Fruit fly (Drosophila melanogaster) whole organism, embryonic: ENCODE results near the gene Gale.

Experiments used
- Aef1 ChIP-seq: fragments of 200-800 bp; sonication (Bioruptor generic); IDR thresholded peaks from 3 replicates; pipeline ENCODE4 v1.3.6; 2022; ENCODE audit warnings: missing biosample characterization, missing genetic modification characterization
- B-H1 ChIP-seq: fragments of 200-800 bp; sonication (Bioruptor generic); IDR thresholded peaks from 3 replicates; pipeline ENCODE4 v1.3.6; 2022; ENCODE audit warnings: missing biosample characterization, missing genetic modification characterization
- Blimp-1 ChIP-seq: fragments of 200-800 bp; sonication (Bioruptor generic); optimal IDR thresholded peaks from 3 replicates; lab custom pipeline; 2018; ENCODE audit warnings: missing biosample characterization, missing genetic modification characterization, mild to moderate bottlenecking, moderate library complexity, missing genetic modification reagents
- BtbVII ChIP-seq: fragments of 200-800 bp; sonication (Bioruptor generic); optimal IDR thresholded peaks from 3 replicates; lab custom pipeline; 2017; ENCODE audit warnings: missing biosample characterization, mild to moderate bottlenecking, missing genetic modification characterization
- CG10431 ChIP-seq: fragments of 200-800 bp; sonication (Bioruptor generic); optimal IDR thresholded peaks from 3 replicates; lab custom pipeline; 2018; ENCODE audit warnings: missing biosample characterization, mild to moderate bottlenecking, missing genetic modification characterization
- CG11456 ChIP-seq: fragments of 200-800 bp; sonication (Bioruptor generic); IDR thresholded peaks from 3 replicates; pipeline ENCODE4 v1.3.6; 2022; ENCODE audit warnings: missing biosample characterization, missing genetic modification characterization
- CG11504 ChIP-seq: fragments of 200-800 bp; sonication (Bioruptor generic); optimal IDR thresholded peaks from 3 replicates; lab custom pipeline; 2019; ENCODE audit warnings: missing biosample characterization, mild to moderate bottlenecking, missing genetic modification characterization, moderate library complexity
- CG17361 ChIP-seq: fragments of 200-800 bp; sonication (Bioruptor generic); IDR thresholded peaks from 3 replicates; pipeline ENCODE4 v1.3.6; 2022; ENCODE audit warnings: missing biosample characterization, missing genetic modification characterization
- CG17802 ChIP-seq: fragments of 200-800 bp; sonication (Bioruptor generic); optimal IDR thresholded peaks from 2 replicates; lab custom pipeline; 2018; ENCODE audit warnings: missing biosample characterization, mild to moderate bottlenecking, missing genetic modification characterization, moderate library complexity
- CG18262 ChIP-seq: fragments of 200-800 bp; optimal IDR thresholded peaks from 3 replicates; lab custom pipeline; 2019; ENCODE audit warnings: missing biosample characterization, mild to moderate bottlenecking, missing genetic modification characterization, moderate library complexity
- CG18619 ChIP-seq: fragments of 200-800 bp; sonication (Bioruptor generic); optimal IDR thresholded peaks from 3 replicates; lab custom pipeline; 2017; ENCODE audit warnings: missing biosample characterization, mild to moderate bottlenecking, missing genetic modification characterization
- CG2116 ChIP-seq: fragments of 200-800 bp; sonication (Bioruptor generic); optimal IDR thresholded peaks from 3 replicates; lab custom pipeline; 2018; ENCODE audit warnings: missing biosample characterization, mild to moderate bottlenecking, missing genetic modification characterization
- CG2202 ChIP-seq: fragments of 200-800 bp; sonication (Bioruptor generic); optimal IDR thresholded peaks from 2 replicates; lab custom pipeline; 2018; ENCODE audit warnings: missing biosample characterization, mild to moderate bottlenecking, missing genetic modification characterization
- CG31388 ChIP-seq: fragments of 200-800 bp; sonication (Bioruptor generic); optimal IDR thresholded peaks from 2 replicates; lab custom pipeline; 2016; ENCODE audit warnings: missing biosample characterization, missing genetic modification characterization
- CG3407 ChIP-seq: fragments of 200-800 bp; sonication (Bioruptor generic); optimal IDR thresholded peaks from 2 replicates; lab custom pipeline; 2018; ENCODE audit warnings: missing biosample characterization, mild to moderate bottlenecking, missing genetic modification characterization
- CG34376 ChIP-seq: fragments of 200-800 bp; sonication (Bioruptor generic); optimal IDR thresholded peaks from 2 replicates; lab custom pipeline; 2018; ENCODE audit warnings: missing biosample characterization, mild to moderate bottlenecking, missing genetic modification characterization
- CG34422 ChIP-seq: fragments of 200-800 bp; sonication (Bioruptor generic); IDR thresholded peaks from 3 replicates; pipeline ENCODE4 v1.3.6; 2022; ENCODE audit warnings: missing biosample characterization, missing genetic modification characterization
- CG3838 ChIP-seq: fragments of 200-800 bp; sonication (Bioruptor generic); optimal IDR thresholded peaks from 3 replicates; lab custom pipeline; 2016; ENCODE audit warnings: missing biosample characterization, missing genetic modification characterization
- CG6175 ChIP-seq: fragments of 200-800 bp; sonication (Bioruptor generic); IDR thresholded peaks from 3 replicates; pipeline ENCODE4 v1.3.6; 2022; ENCODE audit warnings: missing biosample characterization, missing genetic modification characterization
- CG7987 ChIP-seq: fragments of 200-800 bp; sonication (Bioruptor generic); optimal IDR thresholded peaks from 2 replicates; lab custom pipeline; 2018; ENCODE audit warnings: missing biosample characterization, mild to moderate bottlenecking, missing genetic modification characterization, moderate library complexity
- CG9797 ChIP-seq: fragments of 200-800 bp; sonication (Bioruptor generic); optimal IDR thresholded peaks from 3 replicates; lab custom pipeline; 2018; ENCODE audit warnings: missing biosample characterization, mild to moderate bottlenecking, missing genetic modification characterization
- CTCF ChIP-seq: fragments of 200-800 bp; sonication (Bioruptor generic); optimal IDR thresholded peaks from 2 replicates; lab custom pipeline; 2017; ENCODE audit warnings: missing biosample characterization, mild to moderate bottlenecking, missing genetic modification characterization, moderate library complexity
- D19A ChIP-seq: fragments of 200-800 bp; optimal IDR thresholded peaks from 3 replicates; lab custom pipeline; 2019; ENCODE audit warnings: missing biosample characterization, mild to moderate bottlenecking, missing genetic modification characterization, moderate library complexity
- Dip3 ChIP-seq: fragments of 200-800 bp; sonication (Bioruptor generic); optimal IDR thresholded peaks from 3 replicates; lab custom pipeline; 2016; ENCODE audit warnings: missing biosample characterization, missing genetic modification characterization
- HHEX ChIP-seq: fragments of 200-800 bp; sonication (Bioruptor generic); optimal IDR thresholded peaks from 3 replicates; lab custom pipeline; 2017; ENCODE audit warnings: missing biosample characterization, mild to moderate bottlenecking, missing genetic modification characterization, missing genetic modification reagents
- Hmr ChIP-seq: fragments of 200-800 bp; sonication (Bioruptor generic); optimal IDR thresholded peaks from 3 replicates; lab custom pipeline; 2017; ENCODE audit warnings: mild to moderate bottlenecking, missing biosample characterization, missing genetic modification reagents, missing genetic modification characterization
- Hr39 ChIP-seq: fragments of >200 bp; optimal IDR thresholded peaks from 2 replicates; lab custom pipeline; 2017
- Hsf ChIP-seq: fragments of 200-800 bp; sonication (Bioruptor generic); optimal IDR thresholded peaks from 3 replicates; lab custom pipeline; 2016; ENCODE audit warnings: missing biosample characterization, missing genetic modification characterization
- Lhr ChIP-seq: fragments of 200-800 bp; sonication (Bioruptor generic); optimal IDR thresholded peaks from 3 replicates; lab custom pipeline; 2017; ENCODE audit warnings: mild to moderate bottlenecking, missing biosample characterization, missing genetic modification reagents, missing genetic modification characterization
- Med ChIP-seq: fragments of 200-800 bp; sonication (Bioruptor generic); peaks from one replicate; lab custom pipeline; 2016; ENCODE audit warnings: missing biosample characterization, missing genetic modification characterization, mild to moderate bottlenecking, inconsistent platforms, moderate library complexity
- NC2α ChIP-seq: fragments of 200-800 bp; sonication (Bioruptor generic); optimal IDR thresholded peaks from 2 replicates; lab custom pipeline; 2016; ENCODE audit warnings: missing biosample characterization, missing genetic modification characterization
- Nf-YC ChIP-seq: fragments of 200-800 bp; optimal IDR thresholded peaks from 3 replicates; lab custom pipeline; 2019; ENCODE audit warnings: missing biosample characterization, mild to moderate bottlenecking, missing genetic modification characterization, moderate library complexity
- Side ChIP-seq: fragments of 200-800 bp; sonication (Bioruptor generic); optimal IDR thresholded peaks from 2 replicates; lab custom pipeline; 2016; ENCODE audit warnings: missing biosample characterization, missing genetic modification characterization
- Sox102F ChIP-seq: fragments of 200-800 bp; sonication (Bioruptor generic); optimal IDR thresholded peaks from 2 replicates; lab custom pipeline; 2018; ENCODE audit warnings: missing biosample characterization, mild to moderate bottlenecking, missing genetic modification characterization, moderate library complexity
- Usf ChIP-seq: fragments of 200-800 bp; sonication (Bioruptor generic); optimal IDR thresholded peaks from 2 replicates; lab custom pipeline; 2017; ENCODE audit warnings: missing genotype, missing biosample characterization, missing genetic modification characterization
- Xbp1 ChIP-seq: fragments of 200-800 bp; sonication (Bioruptor generic); optimal IDR thresholded peaks from 3 replicates; lab custom pipeline; 2016; ENCODE audit warnings: missing biosample characterization, mild to moderate bottlenecking, missing genetic modification characterization
- cg ChIP-seq: fragments of 200-800 bp; sonication (Bioruptor generic); optimal IDR thresholded peaks from 3 replicates; lab custom pipeline; 2019; ENCODE audit warnings: missing biosample characterization, mild to moderate bottlenecking, missing genetic modification characterization, moderate library complexity
- chn ChIP-seq: fragments of 200-800 bp; sonication (Bioruptor generic); optimal IDR thresholded peaks from 2 replicates; lab custom pipeline; 2016; ENCODE audit warnings: missing biosample characterization, missing genetic modification characterization
- ci ChIP-seq: fragments of 200-800 bp; sonication (Bioruptor generic); IDR thresholded peaks from 3 replicates; pipeline ENCODE4 v1.3.6; 2022; ENCODE audit warnings: missing biosample characterization, missing genetic modification characterization
- dysf ChIP-seq: fragments of 200-800 bp; sonication (Bioruptor generic); IDR thresholded peaks from 3 replicates; pipeline ENCODE4 v1.3.6; 2022; ENCODE audit warnings: missing biosample characterization, missing genetic modification characterization
- gem ChIP-seq: fragments of 200-800 bp; sonication (Bioruptor generic); optimal IDR thresholded peaks from 2 replicates; lab custom pipeline; 2019; ENCODE audit warnings: missing biosample characterization, mild to moderate bottlenecking, missing genetic modification characterization, moderate library complexity
- ind ChIP-seq: fragments of 200-800 bp; sonication (Bioruptor generic); optimal IDR thresholded peaks from 3 replicates; lab custom pipeline; 2016; ENCODE audit warnings: missing biosample characterization, missing genetic modification characterization
- jumu ChIP-seq: fragments of 200-800 bp; sonication (Bioruptor generic); optimal IDR thresholded peaks from 3 replicates; lab custom pipeline; 2016; ENCODE audit warnings: missing biosample characterization, missing genetic modification characterization
- nerfin-2 ChIP-seq: fragments of 200-800 bp; sonication (Bioruptor generic); IDR thresholded peaks from 2 replicates; pipeline ENCODE4 v1.3.6; 2022; ENCODE audit warnings: missing biosample characterization, missing genetic modification characterization; ENCODE audit not compliant: partially characterized antibody
- org-1 ChIP-seq: fragments of 200-800 bp; sonication (Bioruptor generic); optimal IDR thresholded peaks from 2 replicates; lab custom pipeline; 2017; ENCODE audit warnings: missing biosample characterization, missing genetic modification characterization
- pan ChIP-seq, 4 experiments: fragments of >200 bp in 3 of 4; fragments of 200-800 bp in 1 of 4; sonication (Bioruptor generic) in 1 of 4; optimal IDR thresholded peaks in 3 of 4; IDR thresholded peaks in 1 of 4; 2 replicates each; pipeline versions ENCODE4 v1.3.6 to Lab custom; 2017 to 2022; ENCODE audit warnings: missing biosample characterization in 2 of 4, missing genetic modification characterization in 2 of 4, mixed read lengths in 1 of 4
- seq ChIP-seq: fragments of 200-800 bp; sonication (Bioruptor generic); IDR thresholded peaks from 2 replicates; pipeline ENCODE4 v1.3.6; 2022; ENCODE audit warnings: missing biosample characterization, missing genetic modification characterization
- slbo ChIP-seq: fragments of 200-800 bp; sonication (Bioruptor generic); IDR thresholded peaks from 2 replicates; pipeline ENCODE4 v1.3.6; 2022; ENCODE audit warnings: missing biosample characterization, missing genetic modification characterization
- sr ChIP-seq: fragments of 200-800 bp; sonication (Bioruptor generic); IDR thresholded peaks from 3 replicates; pipeline ENCODE4 v1.3.6; 2022; ENCODE audit warnings: missing biosample characterization, missing genetic modification characterization
- tup ChIP-seq: fragments of 200-800 bp; sonication (Bioruptor generic); optimal IDR thresholded peaks from 2 replicates; lab custom pipeline; 2016; ENCODE audit warnings: missing biosample characterization, mild to moderate bottlenecking, missing genetic modification characterization, moderate library complexity
- z ChIP-seq: fragments of 200-800 bp; sonication (Bioruptor generic); IDR thresholded peaks from 3 replicates; pipeline ENCODE4 v1.3.6; 2022; ENCODE audit warnings: missing biosample characterization, missing genetic modification characterization

Gene Gale

dm6 chr3L:684749-685440 lies 36.5 kb downstream of the Gale start (continued):
- no peak for TF ChIP-seq gem
- TF ChIP-seq sr (GFP tag; lab: Robert Waterston, UW): peak; percentile 90
- TF ChIP-seq CG3838 (GFP tag; lab: Kevin White, UChicago): no peak
- TF ChIP-seq CG18619 (GFP tag; lab: Kevin White, UChicago): no peak
- no peak for TF ChIP-seq Dip3 (GFP tag; lab: Kevin White, UChicago)
- no peak for TF ChIP-seq seq
- TF ChIP-seq Blimp-1: no peak
- no peak for TF ChIP-seq CG6175 (GFP tag; lab: Robert Waterston, UW)
- no peak for TF ChIP-seq HHEX (GFP tag; lab: Kevin White, UChicago)
- TF ChIP-seq jumu (GFP tag; lab: Kevin White, UChicago): no peak
- no peak for TF ChIP-seq org-1
- no peak for TF ChIP-seq CG17802 (tag; lab: Kevin White, UChicago)
- TF ChIP-seq B-H1 (GFP tag; lab: Robert Waterston, UW): no peak
- TF ChIP-seq CG11456: no peak
- no peak for TF ChIP-seq CG9797 (GFP tag; lab: Kevin White, UChicago)
- TF ChIP-seq Hr39 (lab: Kevin White, UChicago): peak; percentile 89
- TF ChIP-seq Nf-YC (tag; lab: Kevin White, UChicago): no peak
- no peak for TF ChIP-seq NC2α (GFP tag; lab: Kevin White, UChicago)
- peak; percentile 43; the same call in 2 of the 3 replicates for TF ChIP-seq dysf
- TF ChIP-seq ind (GFP tag; lab: Kevin White, UChicago): no peak
- no peak for TF ChIP-seq Side
- TF ChIP-seq CTCF (GFP tag; lab: Kevin White, UChicago): no peak
- TF ChIP-seq CG7987: no peak
- TF ChIP-seq Xbp1 (GFP tag; lab: Kevin White, UChicago): peak; percentile 13
- no peak for TF ChIP-seq tup (GFP tag; lab: Kevin White, UChicago)
- TF ChIP-seq Sox102F (GFP tag; lab: Kevin White, UChicago): peak; percentile 15
- TF ChIP-seq pan (optimal IDR thresholded peaks at IDR 0.05; lab: Kevin White, UChicago): no peak
- no peak for TF ChIP-seq pan (GFP tag; optimal IDR thresholded peaks at IDR 0.05 in 1 of 2, IDR thresholded peaks at IDR 0.05 in 1 of 2)
- TF ChIP-seq D19A (tag; lab: Kevin White, UChicago): no peak
- peak; percentile 7 for TF ChIP-seq Med (GFP tag; lab: Kevin White, UChicago)
- TF ChIP-seq Aef1 (GFP tag; lab: Robert Waterston, UW): peak; percentile 32; the same call in 1 of the 3 replicates
- TF ChIP-seq Hmr (GFP tag; lab: Kevin White, UChicago): no peak
- peak; percentile 20 for TF ChIP-seq CG11504 (tag; lab: Kevin White, UChicago)
- TF ChIP-seq z (GFP tag; lab: Robert Waterston, UW): peak; percentile 24; the same call in 1 of the 3 replicates
- TF ChIP-seq BtbVII (GFP tag; lab: Kevin White, UChicago): no peak
- TF ChIP-seq CG10431 (GFP tag; lab: Kevin White, UChicago): no peak
- TF ChIP-seq CG17361: no peak
- no peak for TF ChIP-seq nerfin-2 (GFP tag; lab: Robert Waterston, UW)
- no peak for TF ChIP-seq CG3407 (GFP tag; lab: Kevin White, UChicago)
- 0 out of 3 replicates have a peak, but pooled peaks have one; percentile 34 for TF ChIP-seq CG34422
- TF ChIP-seq Lhr (GFP tag; lab: Kevin White, UChicago): no peak
- no peak for TF ChIP-seq Usf (GFP tag; lab: Kevin White, UChicago)
- TF ChIP-seq CG18262 (tag; lab: Kevin White, UChicago): no peak
- no peak for TF ChIP-seq cg
- no peak for TF ChIP-seq CG31388 (GFP tag; lab: Kevin White, UChicago)
- peak; percentile 0 for TF ChIP-seq Hsf (GFP tag; lab: Kevin White, UChicago)
- TF ChIP-seq CG34376 (GFP tag; lab: Kevin White, UChicago): no peak
- peak; percentile 9; the same call in 1 of the 3 replicates for TF ChIP-seq ci
- peak; percentile 36 for TF ChIP-seq slbo (GFP tag; lab: Robert Waterston, UW)
- TF ChIP-seq CG2202 (tag; lab: Kevin White, UChicago): no peak
- TF ChIP-seq chn (GFP tag; lab: Kevin White, UChicago): peak; percentile 19
- no peak for TF ChIP-seq CG2116 (GFP tag; lab: Kevin White, UChicago)
